Worm (Caenorhabditis elegans): ENCODE results near the gene F53G2.2.

F53G2.2 gene

ce11 chrII:2442243-2442642 lies 39.5 kb upstream of the F53G2.2 start (continued):
- no peak for TF ChIP-seq fkh-4 (tag; optimal IDR thresholded peaks at IDR 0.05; ENCODE audit: borderline replicate concordance)
- no peak for TF ChIP-seq irx-1 (tag; optimal IDR thresholded peaks at IDR 0.05)
- no peak for TF ChIP-seq lin-15B (tag; optimal IDR thresholded peaks at IDR 0.05)
- TF ChIP-seq F16B12.6 (tag; optimal IDR thresholded peaks at IDR 0.05), result no peak

ce11 chrII:2442979-2443378 lies 38.7 kb upstream of the F53G2.2 start, which contains the start of gene vab-19:
Gene vab-19 (plus strand): TSS chrII:2443279.
- TF ChIP-seq lin-39 (tag; optimal IDR thresholded peaks at IDR 0.05) (no peak), nhr-19 (GFP tag; conservative IDR thresholded peaks at IDR 0.05) (no peak), nhr-85 (tag) (no peak), nhr-28 (tag; optimal IDR thresholded peaks at IDR 0.05) (no peak), fkh-4 (tag; optimal IDR thresholded peaks at IDR 0.05; ENCODE audit: borderline replicate concordance) (no peak), lin-13 (GFP tag; optimal IDR thresholded peaks at IDR 0.05) (no peak), ces-1 (GFP tag; optimal IDR thresholded peaks at IDR 0.05) (no peak), fkh-8 (tag; optimal IDR thresholded peaks at IDR 0.05) (no peak)

ce11 chrII:2445164-2445563 lies 36.6 kb upstream of the F53G2.2 start:
- TF ChIP-seq unc-30 (tag; optimal IDR thresholded peaks at IDR 0.05) (no peak), efl-1 (optimal IDR thresholded peaks at IDR 0.05) (no peak), efl-1 (GFP tag; optimal IDR thresholded peaks at IDR 0.05 in 1 of 2) (peak in 1 of 2 experiments; percentile 7), sup-37 (GFP tag; optimal IDR thresholded peaks at IDR 0.05) (no peak)

- TF ChIP-seq unc-130 (tag; optimal IDR thresholded peaks at IDR 0.05) (no peak), lsy-2 (tag; optimal IDR thresholded peaks at IDR 0.05) (no peak), efl-1 (optimal IDR thresholded peaks at IDR 0.05) (no peak), efl-1 (GFP tag; optimal IDR thresholded peaks at IDR 0.05 in 1 of 2) (peak in 1 of 2 experiments; percentile 11), C16A3.4 (tag; optimal IDR thresholded peaks at IDR 0.05) (no peak)
Measured at ce11 chrII:2446727-2447126, 35.0 kb upstream of the F53G2.2 start.

ce11 chrII:2450990-2451389 lies 30.7 kb upstream of the F53G2.2 start:
- TF ChIP-seq ceh-90 (tag; optimal IDR thresholded peaks at IDR 0.05) (peak; percentile 89), ztf-11 (tag; optimal IDR thresholded peaks at IDR 0.05) (peak in 1 of 2 experiments; percentile 68), lsy-2 (tag; optimal IDR thresholded peaks at IDR 0.05) (peak; percentile 48 to 53), jun-1 (tag; optimal IDR thresholded peaks at IDR 0.05) (peak; percentile 18), fkh-8 (tag; optimal IDR thresholded peaks at IDR 0.05) (peak; percentile 34), ceh-82 (tag; optimal IDR thresholded peaks at IDR 0.05) (peak in 2 of 3 experiments; percentile 24 to 31), pax-3 (tag; optimal IDR thresholded peaks at IDR 0.05) (peak; percentile 67), unc-30 (tag; optimal IDR thresholded peaks at IDR 0.05) (no peak), rnt-1 (tag; optimal IDR thresholded peaks at IDR 0.05) (peak; percentile 93), nhr-20 (tag; optimal IDR thresholded peaks at IDR 0.05) (peak; percentile 47), alr-1 (tag; optimal IDR thresholded peaks at IDR 0.05; ENCODE audit: borderline replicate concordance) (no peak), unc-86 (tag; optimal IDR thresholded peaks at IDR 0.05) (peak; percentile 2), tbx-2 (tag; optimal IDR thresholded peaks at IDR 0.05) (peak; percentile 67), blmp-1 (tag; optimal IDR thresholded peaks at IDR 0.05) (no peak), dsc-1 (tag; optimal IDR thresholded peaks at IDR 0.05) (peak; percentile 55), C34B4.2 (tag; optimal IDR thresholded peaks at IDR 0.05) (no peak), isw-1 (GFP tag; IDR thresholded peaks at IDR 0.05) (peak; percentile 45), zip-4 (GFP tag; optimal IDR thresholded peaks at IDR 0.05) (peak; percentile 9), mep-1 (tag; optimal IDR thresholded peaks at IDR 0.05) (peak; percentile 51), sox-4 (tag; optimal IDR thresholded peaks at IDR 0.05) (peak; percentile 19), nhr-71 (tag; optimal IDR thresholded peaks at IDR 0.05) (peak; percentile 74), irx-1 (tag; optimal IDR thresholded peaks at IDR 0.05) (peak; percentile 81), unc-130 (tag; optimal IDR thresholded peaks at IDR 0.05) (no peak), aly-2 (tag; optimal IDR thresholded peaks at IDR 0.05) (peak; percentile 29), xbp-1 (tag; optimal IDR thresholded peaks at IDR 0.05) (peak; percentile 49), nhr-85 (tag) (peak; percentile 81), pag-3 (tag; optimal IDR thresholded peaks at IDR 0.05; ENCODE audit: borderline replicate concordance, insufficient read depth) (no peak), mdl-1 (tag; optimal IDR thresholded peaks at IDR 0.05) (no peak), skn-1 (tag; optimal IDR thresholded peaks at IDR 0.05) (peak; percentile 5), lin-15B (tag; optimal IDR thresholded peaks at IDR 0.05) (peak; percentile 22), lin-13 (GFP tag; optimal IDR thresholded peaks at IDR 0.05) (peak; percentile 27), nhr-90 (tag; optimal IDR thresholded peaks at IDR 0.05; ENCODE audit: poor library complexity) (peak; percentile 75), ets-5 (GFP tag; IDR thresholded peaks at IDR 0.05) (no peak), egl-13 (tag; optimal IDR thresholded peaks at IDR 0.05) (peak; percentile 12), nhr-28 (tag; optimal IDR thresholded peaks at IDR 0.05) (no peak)

All from whole organism, L1 larva.